Worm (Caenorhabditis elegans) whole organism, L4 larva: ENCODE measurements around the gene srx-21.

Experiments used
- F10B5.3 ChIP-seq: sonication (generic microtip); optimal IDR thresholded peaks from 2 replicates; lab custom pipeline; 2016; ENCODE audit warnings: mild to moderate bottlenecking, missing genetic modification characterization, missing compliant biosample characterization
- Y5F2A.4 ChIP-seq: fragments of 200-800 bp; sonication (Bioruptor generic); optimal IDR thresholded peaks from 2 replicates; lab custom pipeline; 2018; ENCODE audit warnings: mild to moderate bottlenecking, missing genetic modification characterization, missing compliant biosample characterization
- ZK546.5 ChIP-seq, 2 experiments: sonication (generic microtip); optimal IDR thresholded peaks; 2 replicates each; lab custom pipeline; 2017; ENCODE audit warnings: missing biosample characterization in 2 of 2, missing genetic modification characterization in 2 of 2
- ama-1 ChIP-seq: fragments of 150-350 bp; optimal IDR thresholded peaks from 2 replicates; lab custom pipeline; 2014; ENCODE audit warnings: inconsistent platforms, mixed read lengths
- fos-1 ChIP-seq: fragments of 150-350 bp; optimal IDR thresholded peaks from 2 replicates; lab custom pipeline; 2014; ENCODE audit warnings: missing biosample characterization, missing genetic modification characterization
- hmg-1.1 ChIP-seq: fragments of 200-800 bp; sonication (Bioruptor generic); IDR thresholded peaks from 2 replicates; pipeline ENCODE4 v1.3.6; 2022; ENCODE audit warnings: missing genetic modification reagents, missing genetic modification characterization, missing compliant biosample characterization
- jun-1 ChIP-seq: fragments of 150-350 bp; optimal IDR thresholded peaks from 2 replicates; lab custom pipeline; 2014; ENCODE audit warnings: missing biosample characterization, missing genetic modification reagents, missing genetic modification characterization
- lin-29 ChIP-seq: fragments of 200-800 bp; sonication (Bioruptor generic); IDR thresholded peaks from 2 replicates; pipeline ENCODE4 v1.3.6; 2022; ENCODE audit warnings: missing genetic modification reagents, missing genetic modification characterization, missing compliant biosample characterization
- mes-2 ChIP-seq: sonication (generic microtip); optimal IDR thresholded peaks from 2 replicates; lab custom pipeline; 2016; ENCODE audit warnings: missing genotype, mild to moderate bottlenecking, missing genetic modification characterization, missing compliant biosample characterization; ENCODE audit not compliant: poor library complexity, severe bottlenecking
- nhr-237 ChIP-seq: sonication (generic microtip); optimal IDR thresholded peaks from 2 replicates; lab custom pipeline; 2017; ENCODE audit warnings: missing biosample characterization, missing genetic modification characterization
- pqm-1 ChIP-seq: sonication (generic microtip); optimal IDR thresholded peaks from 2 replicates; lab custom pipeline; 2017; ENCODE audit warnings: missing biosample characterization, missing genetic modification characterization
- unc-62 ChIP-seq, 3 experiments: fragments of 150-350 bp in 1 of 3; sonication (generic microtip); optimal IDR thresholded peaks in 2 of 3; peaks in 1 of 3; 1 replicate in 1 of 3; 2 replicates in 2 of 3; lab custom pipeline; 2014 to 2017; ENCODE audit warnings: missing biosample characterization in 3 of 3, missing genetic modification characterization in 3 of 3, missing genetic modification reagents in 3 of 3, missing genotype in 1 of 3

DNA sequence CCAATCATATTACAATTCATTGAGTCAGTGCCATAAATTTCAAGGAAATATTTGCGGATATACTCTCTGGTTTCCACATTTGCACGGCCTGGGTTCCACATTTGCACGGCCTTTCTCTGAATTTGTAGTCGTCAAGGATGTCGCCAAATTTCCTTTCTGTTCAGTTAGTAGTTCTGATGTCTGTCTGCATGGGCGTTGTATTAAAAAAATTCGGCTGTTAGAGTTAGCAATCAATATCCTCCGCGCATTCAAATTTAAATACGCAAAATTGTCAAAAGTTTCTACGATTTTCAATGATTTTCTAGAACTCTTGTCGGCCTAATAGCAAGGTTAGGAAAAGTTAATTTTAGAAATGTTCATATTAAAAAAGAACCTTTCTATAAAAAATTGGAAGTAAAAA is 19.1 kb downstream of the srx-21 start, which contains the start of gene srj-52:
- TF ChIP-seq ama-1 (lab: Kevin White, UChicago) (no peak), jun-1 (no peak), unc-62 (GFP tag; optimal IDR thresholded peaks at IDR 0.05 in 1 of 2; lab: Kevin White, UChicago) (peak in 1 of 2 experiments; percentile 57), unc-62 (tag; optimal IDR thresholded peaks at IDR 0.05; lab: Kevin White, UChicago) (no peak), mes-2 (tag; lab: Kevin White, UChicago) (no peak), F10B5.3 (no peak), nhr-237 (tag; lab: Kevin White, UChicago) (no peak), Y5F2A.4 (GFP tag; lab: Kevin White, UChicago) (no peak), lin-29 (GFP tag; lab: Robert Waterston, UW) (no peak), fos-1 (tag; lab: Kevin White, UChicago) (no peak), ZK546.5 (tag; optimal IDR thresholded peaks at IDR 0.05; lab: Kevin White, UChicago) (no peak), pqm-1 (tag; lab: Kevin White, UChicago) (no peak), hmg-1.1 (GFP tag; lab: Robert Waterston, UW) (no peak)
